Worm (Caenorhabditis elegans) whole organism, late embryonic: ENCODE results near the gene fbxa-154.
"Not testable (repeated sequence)": the region's sequence is repeated elsewhere in the genome, so short reads cannot be mapped to it uniquely, and the experiment has no call there.

Source experiments
- T23F11.4 ChIP-seq: fragments of 200-800 bp; sonication (Bioruptor generic); optimal IDR thresholded peaks from 2 replicates; lab custom pipeline; 2018; ENCODE audit warnings: mild to moderate bottlenecking, missing genetic modification characterization, missing compliant biosample characterization
- ama-1 ChIP-seq: fragments of 150-350 bp; optimal IDR thresholded peaks from 2 replicates; lab custom pipeline; 2014
- ceh-14 ChIP-seq: sonication (generic microtip); optimal IDR thresholded peaks from 2 replicates; lab custom pipeline; 2016; ENCODE audit warnings: missing genotype, missing genetic modification characterization, missing compliant biosample characterization
- ceh-22 ChIP-seq: sonication (generic microtip); optimal IDR thresholded peaks from 2 replicates; lab custom pipeline; 2017; ENCODE audit warnings: missing biosample characterization, missing genetic modification characterization
- ceh-30 ChIP-seq: fragments of 150-350 bp; optimal IDR thresholded peaks from 2 replicates; lab custom pipeline; 2014; ENCODE audit warnings: missing biosample characterization, missing genetic modification characterization
- ceh-31 ChIP-seq: sonication (generic microtip); optimal IDR thresholded peaks from 2 replicates; lab custom pipeline; 2016; ENCODE audit warnings: missing genetic modification characterization, missing compliant biosample characterization
- ceh-6 ChIP-seq: fragments of 200-800 bp; sonication (Bioruptor generic); optimal IDR thresholded peaks from 2 replicates; lab custom pipeline; 2018; ENCODE audit warnings: mild to moderate bottlenecking, missing genetic modification characterization, missing compliant biosample characterization
- ceh-9 ChIP-seq: sonication (generic microtip); optimal IDR thresholded peaks from 2 replicates; lab custom pipeline; 2016; ENCODE audit warnings: mild to moderate bottlenecking, missing genetic modification characterization, inconsistent platforms, missing compliant biosample characterization
- dve-1 ChIP-seq: sonication (generic microtip); optimal IDR thresholded peaks from 2 replicates; lab custom pipeline; 2017; ENCODE audit warnings: antibody characterized with exemption, mild to moderate bottlenecking, missing genetic modification characterization, missing compliant biosample characterization
- elt-2 ChIP-seq: sonication (generic microtip); optimal IDR thresholded peaks from 2 replicates; lab custom pipeline; 2016; ENCODE audit warnings: missing genetic modification reagents, missing genetic modification characterization, missing compliant biosample characterization
- elt-4 ChIP-seq: sonication (generic microtip); optimal IDR thresholded peaks from 2 replicates; lab custom pipeline; 2016; ENCODE audit warnings: missing genetic modification characterization, missing compliant biosample characterization
- fax-1 ChIP-seq: sonication (generic microtip); optimal IDR thresholded peaks from 2 replicates; lab custom pipeline; 2016; ENCODE audit warnings: missing genotype, missing genetic modification characterization, missing compliant biosample characterization
- hlh-15 ChIP-seq: sonication (generic microtip); optimal IDR thresholded peaks from 2 replicates; lab custom pipeline; 2016; ENCODE audit warnings: missing genetic modification characterization, missing compliant biosample characterization
- hlh-30 ChIP-seq: sonication (generic microtip); optimal IDR thresholded peaks from 2 replicates; lab custom pipeline; 2017; ENCODE audit warnings: antibody characterized with exemption, missing genetic modification characterization, missing compliant biosample characterization; ENCODE audit not compliant: insufficient read depth
- hlh-8 ChIP-seq: sonication (generic microtip); optimal IDR thresholded peaks from 2 replicates; lab custom pipeline; 2016; ENCODE audit warnings: missing genotype, missing genetic modification characterization, missing compliant biosample characterization
- lim-6 ChIP-seq: sonication (generic microtip); optimal IDR thresholded peaks from 2 replicates; lab custom pipeline; 2016; ENCODE audit warnings: missing genetic modification characterization, missing compliant biosample characterization
- lin-11 ChIP-seq: fragments of 200-800 bp; sonication (Bioruptor generic); optimal IDR thresholded peaks from 2 replicates; lab custom pipeline; 2018; ENCODE audit warnings: mild to moderate bottlenecking, missing genetic modification characterization, missing compliant biosample characterization
- madf-2 ChIP-seq: sonication (generic microtip); optimal IDR thresholded peaks from 2 replicates; lab custom pipeline; 2017; ENCODE audit warnings: missing genetic modification characterization, missing compliant biosample characterization
- nfya-1 ChIP-seq: sonication (generic microtip); optimal IDR thresholded peaks from 2 replicates; lab custom pipeline; 2017; ENCODE audit warnings: missing genetic modification characterization, mild to moderate bottlenecking, missing compliant biosample characterization, antibody characterized with exemption, moderate library complexity
- npax-4 ChIP-seq: sonication (generic microtip); optimal IDR thresholded peaks from 2 replicates; lab custom pipeline; 2016; ENCODE audit warnings: missing genetic modification characterization, missing compliant biosample characterization
- odd-2 ChIP-seq: sonication (generic microtip); optimal IDR thresholded peaks from 2 replicates; lab custom pipeline; 2017; ENCODE audit warnings: antibody characterized with exemption, mild to moderate bottlenecking, missing genetic modification characterization, missing compliant biosample characterization
- pag-3 ChIP-seq: sonication (generic microtip); optimal IDR thresholded peaks from 2 replicates; lab custom pipeline; 2016; ENCODE audit warnings: missing compliant biosample characterization, missing genetic modification characterization, borderline replicate concordance
- pat-9 ChIP-seq: fragments of 200-800 bp; sonication (Bioruptor generic); optimal IDR thresholded peaks from 2 replicates; lab custom pipeline; 2018; ENCODE audit warnings: mild to moderate bottlenecking, missing genetic modification characterization, moderate library complexity, missing compliant biosample characterization
- pha-2 ChIP-seq: sonication (generic microtip); optimal IDR thresholded peaks from 2 replicates; lab custom pipeline; 2017; ENCODE audit warnings: mild to moderate bottlenecking, missing genetic modification characterization, missing compliant biosample characterization
- pha-4 ChIP-seq: fragments of 150-350 bp; optimal IDR thresholded peaks from 2 replicates; lab custom pipeline; 2018; ENCODE audit warnings: missing biosample characterization, missing genetic modification reagents, missing genetic modification characterization
- sox-2 ChIP-seq: fragments of 200-800 bp; sonication (Bioruptor generic); IDR thresholded peaks from 2 replicates; pipeline ENCODE4 v1.3.6; 2022; ENCODE audit warnings: missing genetic modification reagents, missing genetic modification characterization, missing compliant biosample characterization
- tbx-2 ChIP-seq: sonication (generic microtip); optimal IDR thresholded peaks from 2 replicates; lab custom pipeline; 2016; ENCODE audit warnings: missing genetic modification characterization, missing compliant biosample characterization
- unc-3 ChIP-seq, 2 experiments: fragments of 200-800 bp in 1 of 2; sonication (Bioruptor generic) in 1 of 2; sonication (generic microtip) in 1 of 2; conservative IDR thresholded peaks in 1 of 2; optimal IDR thresholded peaks in 1 of 2; 2 replicates each; pipeline versions ENCODE4 v1.3.6 to Lab custom; 2016 to 2022; ENCODE audit warnings: missing compliant biosample characterization in 2 of 2, missing genetic modification characterization in 2 of 2, missing genetic modification reagents in 1 of 2
- unc-55 ChIP-seq: sonication (generic microtip); optimal IDR thresholded peaks from 2 replicates; lab custom pipeline; 2017; ENCODE audit warnings: missing biosample characterization, missing genetic modification reagents, missing genetic modification characterization
- unc-86 ChIP-seq: sonication (generic microtip); optimal IDR thresholded peaks from 2 replicates; lab custom pipeline; 2016; ENCODE audit warnings: missing genetic modification characterization, missing compliant biosample characterization
- ztf-16 ChIP-seq: sonication (generic microtip); optimal IDR thresholded peaks from 2 replicates; lab custom pipeline; 2017; ENCODE audit warnings: missing genetic modification characterization, missing compliant biosample characterization

fbxa-154 gene

DNA sequence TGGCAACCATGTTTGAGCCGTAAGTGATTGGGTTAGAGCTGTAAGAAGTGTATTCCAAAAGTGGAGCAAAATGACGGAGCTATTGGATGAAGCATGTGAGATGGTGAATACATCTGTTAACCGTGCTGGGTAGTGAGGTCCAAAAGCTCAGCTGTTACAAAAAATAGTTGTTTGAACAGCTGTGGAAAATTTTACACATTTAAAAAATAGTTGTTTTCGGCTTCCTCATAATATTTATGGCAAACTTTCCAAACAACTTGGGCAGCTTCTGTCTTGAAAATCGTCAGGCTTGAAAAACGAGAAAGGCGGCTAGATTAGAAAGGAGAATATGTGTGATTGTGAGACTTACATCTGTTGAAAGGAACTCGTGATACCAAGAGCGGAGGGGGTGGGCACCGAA lies at the start of gene fbxa-154:
Gene fbxa-154 (minus strand): TSS at position 101 of the 400 bp plus-strand sequence.
- TF ChIP-seq ama-1 (lab: Kevin White, UChicago), result no peak

- TF ChIP-seq ceh-30 (tag; lab: Kevin White, UChicago), result no peak
- TF ChIP-seq, all 69 proteins: peak for 0
Measured at ce11 chrV:15654124-15654523, 49.2 kb upstream of the fbxa-154 start, which contains the start of gene F53E4.2. Gene F53E4.2, plus strand, starts transcription at chrV:15654424.

ce11 chrV:15652147-15652546 lies 47.2 kb upstream of the fbxa-154 start:
- TF ChIP-seq pha-2 (tag; lab: Kevin White, UChicago) (no peak), ceh-6 (GFP tag; lab: Kevin White, UChicago) (no peak), pag-3 (tag; lab: Kevin White, UChicago) (no peak), elt-4 (tag; lab: Kevin White, UChicago) (no peak), ceh-14 (tag; lab: Kevin White, UChicago) (no peak), pha-4 (no peak), odd-2 (no peak), hlh-15 (tag; lab: Kevin White, UChicago) (no peak), T23F11.4 (no peak), nfya-1 (no peak), hlh-30 (tag; lab: Kevin White, UChicago) (no peak), npax-4 (no peak), lim-6 (tag; lab: Kevin White, UChicago) (no peak), unc-86 (no peak), pat-9 (no peak)

- TF ChIP-seq fax-1 (tag; lab: Kevin White, UChicago), result no peak
- TF ChIP-seq dve-1 (tag; lab: Kevin White, UChicago), result no peak
- no peak for TF ChIP-seq unc-3 (GFP tag; conservative IDR thresholded peaks at IDR 0.05; lab: Robert Waterston, UW)
- no peak for TF ChIP-seq unc-3 (tag; optimal IDR thresholded peaks at IDR 0.05; lab: Kevin White, UChicago)
- no peak for TF ChIP-seq lin-11
- TF ChIP-seq pha-2 (tag; lab: Kevin White, UChicago), result no peak
- TF ChIP-seq madf-2 (tag; lab: Kevin White, UChicago), result no peak
- no peak for TF ChIP-seq ceh-14 (tag; lab: Kevin White, UChicago)
- no peak for TF ChIP-seq unc-55
- TF ChIP-seq T23F11.4, result no peak
- TF ChIP-seq hlh-8 (tag; lab: Kevin White, UChicago), result no peak
- no peak for TF ChIP-seq ceh-9 (tag; lab: Kevin White, UChicago)
- TF ChIP-seq ztf-16 (tag; lab: Kevin White, UChicago), result no peak
- TF ChIP-seq tbx-2 (tag; lab: Kevin White, UChicago), result no peak
Measured at ce11 chrV:15650167-15650566, 45.2 kb upstream of the fbxa-154 start, which contains the start of gene sru-42. Gene sru-42, plus strand, starts transcription at chrV:15650467.

- not testable (repeated sequence) for TF ChIP-seq elt-2; ceh-22 (tag; lab: Kevin White, UChicago); hlh-8 (tag; lab: Kevin White, UChicago)
Measured at ce11 chrV:15647536-15648085, 42.7 kb upstream of the fbxa-154 start, which contains the start of the genes C55A1.7 and C55A1.6. Gene C55A1.7, minus strand, starts transcription at chrV:15647636. Gene C55A1.6, plus strand, starts transcription at chrV:15648035.

DNA sequence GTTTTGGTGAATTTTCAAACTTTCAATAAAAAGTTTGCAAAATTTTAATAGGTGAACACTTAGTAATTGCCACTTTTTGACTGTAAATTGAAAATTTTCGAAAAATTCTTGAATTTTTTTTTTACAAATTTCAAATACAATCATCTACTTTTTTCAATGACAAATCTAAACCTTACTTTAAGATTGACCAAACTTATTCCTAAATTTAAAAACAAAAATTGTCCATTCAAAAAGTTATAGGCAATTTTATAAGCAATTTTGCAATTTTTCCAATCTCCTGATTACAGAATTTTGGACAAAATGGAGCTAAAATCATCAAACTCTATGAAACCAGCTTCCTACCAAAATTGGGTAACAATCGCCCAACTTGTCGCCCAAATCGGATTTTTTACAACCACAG lies 39.6 kb upstream of the fbxa-154 start, which contains the start of gene str-23:
Gene str-23 (plus strand): TSS at position 301 of the 400 bp plus-strand sequence.
- TF ChIP-seq hlh-15 (tag; lab: Kevin White, UChicago), result no peak
- TF ChIP-seq ceh-31 (tag; lab: Kevin White, UChicago), result no peak
- no peak for TF ChIP-seq sox-2 (GFP tag; lab: Robert Waterston, UW)
- TF ChIP-seq tbx-2 (tag; lab: Kevin White, UChicago), result no peak
- TF ChIP-seq unc-3 (GFP tag; conservative IDR thresholded peaks at IDR 0.05; lab: Robert Waterston, UW), result no peak
- TF ChIP-seq unc-3 (tag; optimal IDR thresholded peaks at IDR 0.05; lab: Kevin White, UChicago), result no peak
- TF ChIP-seq, all 69 proteins: peak for 0
